Fruit fly (Drosophila melanogaster): ENCODE measurements around the gene Act88F.

Act88F gene

DNA sequence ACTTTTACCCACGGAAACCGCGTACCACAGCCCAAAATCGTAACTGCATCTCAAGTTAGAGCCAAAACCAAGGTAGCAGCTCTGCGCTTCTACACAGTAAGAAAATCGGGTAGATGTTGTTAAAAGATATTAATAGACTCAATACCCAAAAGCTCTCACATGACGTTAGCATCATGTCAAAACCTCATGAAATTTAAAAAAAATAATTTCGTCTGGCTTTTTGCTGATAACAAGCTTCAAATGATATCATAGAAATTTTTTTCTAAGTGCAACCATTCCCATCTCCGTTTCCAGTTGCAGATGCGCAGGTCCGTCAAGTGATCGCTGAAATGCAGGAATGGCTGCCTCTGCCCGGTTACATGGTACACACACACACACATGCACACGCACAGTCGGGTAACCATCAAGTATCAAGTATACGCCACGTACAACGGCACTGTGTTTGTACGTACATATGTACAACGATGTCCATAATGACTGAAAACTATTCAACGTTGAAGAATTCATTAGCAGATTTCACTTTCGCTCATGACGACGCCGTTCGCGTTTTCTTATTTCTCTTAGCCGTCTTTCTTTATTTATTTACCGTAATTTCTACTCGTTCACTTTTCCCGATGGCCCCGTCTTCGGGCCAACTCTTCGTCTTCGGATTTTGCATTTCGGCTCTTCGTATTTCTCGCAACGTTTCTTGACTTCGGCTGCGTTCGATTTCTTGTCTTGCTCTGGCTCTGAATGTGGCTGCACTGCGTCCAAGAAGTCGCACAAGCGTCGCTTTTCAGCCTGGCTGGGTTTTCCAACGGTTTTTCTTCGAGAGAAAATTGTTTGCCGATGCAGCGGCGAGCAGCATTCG lies 13.9 kb upstream of the Act88F start (continued):
- TF ChIP-seq prd (optimal IDR thresholded peaks at IDR 0.05): no peak
- peak; percentile 39; the same call in 1 of the 3 replicates for TF ChIP-seq prd (GFP tag; IDR thresholded peaks at IDR 0.05)
- peak; percentile 43 for TF ChIP-seq Oli (tag; optimal IDR thresholded peaks at IDR 0.05)
- peak; percentile 44 for TF ChIP-seq fd96Cb (tag; optimal IDR thresholded peaks at IDR 0.05)
- TF ChIP-seq Drgx (GFP tag; IDR thresholded peaks at IDR 0.05): peak; percentile 70
- TF ChIP-seq Ssrp (tag; optimal IDR thresholded peaks at IDR 0.05): peak; percentile 38
- TF ChIP-seq oc (tag; optimal IDR thresholded peaks at IDR 0.05): peak; percentile 14
- TF ChIP-seq vnd (GFP tag; IDR thresholded peaks at IDR 0.05; ENCODE audit: partially characterized antibody): no peak
- TF ChIP-seq nmo (GFP tag; optimal IDR thresholded peaks at IDR 0.05): peak; percentile 13
- peak; percentile 18 for TF ChIP-seq ewg (GFP tag; optimal IDR thresholded peaks at IDR 0.05)
- 0 out of 2 replicates have a peak, but pooled peaks have one; percentile 23 for TF ChIP-seq sim (GFP tag; IDR thresholded peaks at IDR 0.05)
- peak; percentile 26 for TF ChIP-seq CG2712 (tag; optimal IDR thresholded peaks at IDR 0.05)
- TF ChIP-seq cad (GFP tag; optimal IDR thresholded peaks at IDR 0.05): no peak
- peak; percentile 45; the same call in 1 of the 2 replicates for TF ChIP-seq CG31441 (GFP tag; IDR thresholded peaks at IDR 0.05)
- TF ChIP-seq ken (GFP tag; IDR thresholded peaks at IDR 0.05): 0 out of 3 replicates have a peak, but pooled peaks have one; percentile 37
- 0 out of 3 replicates have a peak, but pooled peaks have one; percentile 64 for TF ChIP-seq ci (GFP tag; IDR thresholded peaks at IDR 0.05)
- TF ChIP-seq Xbp1 (GFP tag; optimal IDR thresholded peaks at IDR 0.05): peak; percentile 24
- no peak for TF ChIP-seq CG8290 (GFP tag; optimal IDR thresholded peaks at IDR 0.05)
- no peak for TF ChIP-seq CG8290 (tag; optimal IDR thresholded peaks at IDR 0.05)
- no peak for TF ChIP-seq nerfin-2 (GFP tag; IDR thresholded peaks at IDR 0.05; ENCODE audit: partially characterized antibody)
- TF ChIP-seq CG4707 (GFP tag; optimal IDR thresholded peaks at IDR 0.05): no peak
- TF ChIP-seq CG4820 (GFP tag; optimal IDR thresholded peaks at IDR 0.05): peak; percentile 4
- TF ChIP-seq CG12155 (GFP tag; optimal IDR thresholded peaks at IDR 0.05): no peak
- 0 out of 3 replicates have a peak, but pooled peaks have one; percentile 11 for TF ChIP-seq Mrtf (GFP tag; IDR thresholded peaks at IDR 0.05)
- peak; percentile 87 for TF ChIP-seq sens (GFP tag)
- peak; percentile 1 for TF ChIP-seq gsb-n (tag; optimal IDR thresholded peaks at IDR 0.05)
- TF ChIP-seq wor (GFP tag; IDR thresholded peaks at IDR 0.05): 0 out of 2 replicates have a peak, but pooled peaks have one; percentile 24
- 0 out of 3 replicates have a peak, but pooled peaks have one; percentile 17 for TF ChIP-seq row (GFP tag; IDR thresholded peaks at IDR 0.05)
- TF ChIP-seq CG7372 (GFP tag; IDR thresholded peaks at IDR 0.05): peak; percentile 53; the same call in 1 of the 2 replicates
- TF ChIP-seq CG17802 (tag; optimal IDR thresholded peaks at IDR 0.05): no peak
- TF ChIP-seq ro (GFP tag; IDR thresholded peaks at IDR 0.05): no peak
- no peak for TF ChIP-seq HLH54F (GFP tag; optimal IDR thresholded peaks at IDR 0.05)
- 0 out of 3 replicates have a peak, but pooled peaks have one; percentile 15 for TF ChIP-seq otp (GFP tag; IDR thresholded peaks at IDR 0.05)
- peak; percentile 18 for TF ChIP-seq Atf3 (GFP tag; optimal IDR thresholded peaks at IDR 0.05)
- no peak for TF ChIP-seq tx (GFP tag; optimal IDR thresholded peaks at IDR 0.05)
- peak in 1 of 2 experiments; percentile 33 for TF ChIP-seq bsh (GFP tag; optimal IDR thresholded peaks at IDR 0.05)

DNA sequence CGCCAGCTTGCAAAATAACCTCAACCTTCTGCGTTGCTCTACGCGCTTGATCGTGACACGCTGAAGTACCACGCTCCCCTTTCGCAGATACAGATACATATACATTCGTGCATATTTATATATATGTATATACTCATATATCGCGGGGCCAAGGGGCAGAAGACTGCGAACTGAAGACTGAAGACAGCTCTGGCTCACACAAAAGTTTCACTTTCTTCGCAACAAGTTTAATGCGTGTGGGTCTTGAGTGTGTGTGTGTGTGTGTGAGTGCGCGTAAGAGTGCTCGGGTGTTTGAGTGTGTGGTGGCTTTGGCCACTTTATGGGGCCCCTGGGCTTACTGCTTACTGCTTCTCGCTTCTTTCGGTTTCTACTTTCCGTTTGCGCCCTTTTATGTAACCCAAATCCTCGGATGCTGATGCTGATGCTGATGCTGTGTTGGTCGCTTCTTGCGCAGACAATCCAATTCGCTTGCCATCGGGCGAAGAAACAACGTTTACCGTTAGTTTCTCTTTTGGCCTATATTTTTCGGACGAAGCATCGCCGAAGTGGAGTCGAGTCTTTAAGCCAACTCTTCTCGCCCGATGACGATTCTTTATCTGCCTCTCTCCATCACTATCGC lies 12.5 kb upstream of the Act88F start:
- TF ChIP-seq cg (GFP tag; optimal IDR thresholded peaks at IDR 0.05) (peak; percentile 59), CG5953 (GFP tag; IDR thresholded peaks at IDR 0.05) (no peak), CG4854 (GFP tag; optimal IDR thresholded peaks at IDR 0.05) (no peak), CG11696 (GFP tag; IDR thresholded peaks at IDR 0.05) (no peak), Hmr (GFP tag; optimal IDR thresholded peaks at IDR 0.05) (no peak), Blimp-1 (GFP tag; optimal IDR thresholded peaks at IDR 0.05) (peak; percentile 98), pros (GFP tag; optimal IDR thresholded peaks at IDR 0.05) (peak; percentile 86), z (GFP tag; IDR thresholded peaks at IDR 0.05) (0 out of 3 replicates have a peak, but pooled peaks have one; percentile 29), sens (GFP tag) (peak; percentile 29), Atf6 (GFP tag; IDR thresholded peaks at IDR 0.05) (no peak), Deaf1 (tag; optimal IDR thresholded peaks at IDR 0.05) (peak; percentile 49)

Measured in whole organism, embryonic.